In genomic region chr3R:31776583-31777362, dm6 we compare ENCODE assay signal across 1 fruit fly cellular context.
TF ChIP-seq lines count a peak whose summit lies in the region.

TSS of gene CG2126 (minus strand) at chr3R:31776652.
TSS of gene faf (plus strand) at chr3R:31777020.

TF ChIP-seq in whole organism, embryonic, 481 proteins besides CTCF, POLR2A, EP300 and RAD21 (continued from another document and continues in another):
- TF ChIP-seq CoRest (tag; optimal IDR thresholded peaks at IDR 0.05; lab: Kevin White, UChicago) (peak; percentile 86), z (GFP tag; IDR thresholded peaks at IDR 0.05; lab: Robert Waterston, UW) (no peak), sens-2 (GFP tag; IDR thresholded peaks at IDR 0.05; lab: Robert Waterston, UW) (0 out of 2 replicates have a peak, but pooled peaks have one; percentile 51), D19A (tag; optimal IDR thresholded peaks at IDR 0.05; lab: Kevin White, UChicago) (no peak), Awh (GFP tag; IDR thresholded peaks at IDR 0.05; lab: Robert Waterston, UW) (0 out of 2 replicates have a peak, but pooled peaks have one; percentile 48), Hmx (GFP tag; optimal IDR thresholded peaks at IDR 0.05; lab: Kevin White, UChicago) (no peak), CG3407 (GFP tag; optimal IDR thresholded peaks at IDR 0.05; lab: Kevin White, UChicago) (peak; percentile 65), NfI (GFP tag; optimal IDR thresholded peaks at IDR 0.05; lab: Kevin White, UChicago) (peak; percentile 78), YL-1 (GFP tag; optimal IDR thresholded peaks at IDR 0.05; lab: Kevin White, UChicago) (peak; percentile 12), cg (GFP tag; optimal IDR thresholded peaks at IDR 0.05; lab: Kevin White, UChicago) (no peak), tio (GFP tag; optimal IDR thresholded peaks at IDR 0.05; lab: Kevin White, UChicago) (no peak), Aef1 (GFP tag; IDR thresholded peaks at IDR 0.05; lab: Robert Waterston, UW) (peak; percentile 61; the same call in 2 of the 3 replicates), Hand (GFP tag; optimal IDR thresholded peaks at IDR 0.05; lab: Kevin White, UChicago) (peak; percentile 23), sna (GFP tag; IDR thresholded peaks at IDR 0.05; lab: Robert Waterston, UW; ENCODE audit: partially characterized antibody) (no peak), CG12155 (GFP tag; optimal IDR thresholded peaks at IDR 0.05; lab: Kevin White, UChicago) (peak; percentile 75), Scr (GFP tag; IDR thresholded peaks at IDR 0.05; lab: Robert Waterston, UW; ENCODE audit: partially characterized antibody) (peak; percentile 59), crc (GFP tag; optimal IDR thresholded peaks at IDR 0.05; lab: Kevin White, UChicago) (no peak), CG9727 (GFP tag; optimal IDR thresholded peaks at IDR 0.05; lab: Kevin White, UChicago) (peak; percentile 80), Dad (GFP tag; optimal IDR thresholded peaks at IDR 0.05; lab: Kevin White, UChicago) (peak; percentile 5), amos (GFP tag; IDR thresholded peaks at IDR 0.05; lab: Robert Waterston, UW; ENCODE audit: partially characterized antibody) (peak; percentile 44; the same call in 1 of the 2 replicates), CG15601 (tag; optimal IDR thresholded peaks at IDR 0.05; lab: Kevin White, UChicago) (peak; percentile 74), sim (GFP tag; IDR thresholded peaks at IDR 0.05; lab: Robert Waterston, UW) (0 out of 2 replicates have a peak, but pooled peaks have one; percentile 7), CG10267 (tag; optimal IDR thresholded peaks at IDR 0.05; lab: Kevin White, UChicago) (peak; percentile 80), CG6254 (GFP tag; optimal IDR thresholded peaks at IDR 0.05; lab: Kevin White, UChicago) (peak; percentile 26), CG2116 (GFP tag; optimal IDR thresholded peaks at IDR 0.05; lab: Kevin White, UChicago) (peak; percentile 75), CG12104 (GFP tag; optimal IDR thresholded peaks at IDR 0.05; lab: Kevin White, UChicago) (peak; percentile 75), zen2 (GFP tag; IDR thresholded peaks at IDR 0.05; lab: Robert Waterston, UW; ENCODE audit: partially characterized antibody) (no peak), Dp (GFP tag; optimal IDR thresholded peaks at IDR 0.05; lab: Kevin White, UChicago) (peak; percentile 44), CG9876 (GFP tag; optimal IDR thresholded peaks at IDR 0.05; lab: Kevin White, UChicago) (peak; percentile 12), Mrtf (GFP tag; IDR thresholded peaks at IDR 0.05; lab: Robert Waterston, UW) (peak; percentile 47; the same call in 1 of the 3 replicates), Sox102F (GFP tag; optimal IDR thresholded peaks at IDR 0.05; lab: Kevin White, UChicago) (peak; percentile 82), Nf-YB (GFP tag; optimal IDR thresholded peaks at IDR 0.05; lab: Kevin White, UChicago) (peak; percentile 66), CG2120 (GFP tag; optimal IDR thresholded peaks at IDR 0.05; lab: Kevin White, UChicago) (peak; percentile 77), hbn (GFP tag; IDR thresholded peaks at IDR 0.05; lab: Robert Waterston, UW; ENCODE audit: partially characterized antibody) (no peak; the same call in 1 of the 2 replicates), CG9932 (GFP tag; IDR thresholded peaks at IDR 0.05; lab: Robert Waterston, UW) (peak; percentile 87), CG30431 (GFP tag; optimal IDR thresholded peaks at IDR 0.05; lab: Kevin White, UChicago) (peak; percentile 25), Bdp1 (GFP tag; optimal IDR thresholded peaks at IDR 0.05; lab: Kevin White, UChicago) (peak; percentile 46), CG11560 (tag; IDR thresholded peaks at IDR 0.05; lab: Robert Waterston, UW) (0 out of 3 replicates have a peak, but pooled peaks have one; percentile 34), CG34224 (GFP tag; IDR thresholded peaks at IDR 0.05; lab: Robert Waterston, UW; ENCODE audit: partially characterized antibody) (peak; percentile 51; the same call in 2 of the 3 replicates), CG17568 (GFP tag; optimal IDR thresholded peaks at IDR 0.05; lab: Kevin White, UChicago) (no peak), CG31224 (GFP tag; IDR thresholded peaks at IDR 0.05; lab: Robert Waterston, UW) (peak; percentile 51; the same call in 1 of the 2 replicates), salm (tag; optimal IDR thresholded peaks at IDR 0.05; lab: Kevin White, UChicago) (peak; percentile 29), CkIIα-i1 (GFP tag; IDR thresholded peaks at IDR 0.05; lab: Robert Waterston, UW) (no peak), Lim3 (GFP tag; IDR thresholded peaks at IDR 0.05; lab: Robert Waterston, UW) (no peak), CG7987 (GFP tag; optimal IDR thresholded peaks at IDR 0.05; lab: Kevin White, UChicago) (peak; percentile 36), fd102C (GFP tag; optimal IDR thresholded peaks at IDR 0.05; lab: Kevin White, UChicago) (no peak), Hr78 (GFP tag; optimal IDR thresholded peaks at IDR 0.05; lab: Kevin White, UChicago) (no peak), Antp (GFP tag; optimal IDR thresholded peaks at IDR 0.05; lab: Kevin White, UChicago) (peak; percentile 58), nerfin-1 (tag; optimal IDR thresholded peaks at IDR 0.05; lab: Kevin White, UChicago) (peak; percentile 45), kay (GFP tag; optimal IDR thresholded peaks at IDR 0.05; lab: Kevin White, UChicago) (peak; percentile 75), ap (GFP tag; IDR thresholded peaks at IDR 0.05; lab: Robert Waterston, UW) (no peak), Bteb2 (GFP tag; optimal IDR thresholded peaks at IDR 0.05; lab: Kevin White, UChicago) (peak; percentile 41), CG12299 (tag; optimal IDR thresholded peaks at IDR 0.05; lab: Kevin White, UChicago) (peak; percentile 70), ken (GFP tag; IDR thresholded peaks at IDR 0.05; lab: Robert Waterston, UW) (peak; percentile 65; the same call in 1 of the 3 replicates), Dip2 (GFP tag; IDR thresholded peaks at IDR 0.05; lab: Robert Waterston, UW) (no peak), so (GFP tag; IDR thresholded peaks at IDR 0.05; lab: Robert Waterston, UW) (peak; percentile 37; the same call in 1 of the 3 replicates), MBD-R2 (GFP tag; IDR thresholded peaks at IDR 0.05; lab: Robert Waterston, UW) (peak; percentile 29), Sox100B (GFP tag; optimal IDR thresholded peaks at IDR 0.05; lab: Kevin White, UChicago) (peak; percentile 78), tgo (GFP tag; IDR thresholded peaks at IDR 0.05; lab: Robert Waterston, UW) (peak; percentile 75), gem (tag; optimal IDR thresholded peaks at IDR 0.05; lab: Kevin White, UChicago) (peak; percentile 91), wor (GFP tag; IDR thresholded peaks at IDR 0.05; lab: Robert Waterston, UW) (peak; percentile 41; the same call in 1 of the 2 replicates), MTF-1 (GFP tag; optimal IDR thresholded peaks at IDR 0.05; lab: Kevin White, UChicago; ENCODE audit: borderline replicate concordance) (no peak), mld (GFP tag; IDR thresholded peaks at IDR 0.05; lab: Robert Waterston, UW; ENCODE audit: partially characterized antibody) (no peak), kni (GFP tag; optimal IDR thresholded peaks at IDR 0.05; lab: Kevin White, UChicago) (peak; percentile 56), klu (GFP tag; IDR thresholded peaks at IDR 0.05; lab: Robert Waterston, UW) (peak; percentile 63; the same call in 1 of the 2 replicates), bbx (GFP tag; IDR thresholded peaks at IDR 0.05; lab: Robert Waterston, UW; ENCODE audit: partially characterized antibody) (peak; percentile 26; the same call in 1 of the 2 replicates), her (GFP tag; optimal IDR thresholded peaks at IDR 0.05; lab: Kevin White, UChicago) (peak; percentile 38), CG10654 (GFP tag; optimal IDR thresholded peaks at IDR 0.05; lab: Kevin White, UChicago) (peak; percentile 63), CG31365 (tag; optimal IDR thresholded peaks at IDR 0.05; lab: Kevin White, UChicago) (no peak), CG6813 (GFP tag; optimal IDR thresholded peaks at IDR 0.05; lab: Kevin White, UChicago) (peak; percentile 14), E2f2 (GFP tag; IDR thresholded peaks at IDR 0.05; lab: Robert Waterston, UW) (peak; percentile 51), Six4 (GFP tag; optimal IDR thresholded peaks at IDR 0.05; lab: Kevin White, UChicago) (peak; percentile 70), chm (GFP tag; IDR thresholded peaks at IDR 0.05; lab: Robert Waterston, UW) (peak; percentile 51; the same call in 1 of the 2 replicates), CG6175 (GFP tag; IDR thresholded peaks at IDR 0.05; lab: Robert Waterston, UW) (0 out of 3 replicates have a peak, but pooled peaks have one; percentile 50), dpn (GFP tag; optimal IDR thresholded peaks at IDR 0.05; lab: Kevin White, UChicago) (peak; percentile 64 to 85), Hr3 (GFP tag; optimal IDR thresholded peaks at IDR 0.05; lab: Kevin White, UChicago) (peak; percentile 78), sima (GFP tag; optimal IDR thresholded peaks at IDR 0.05; lab: Kevin White, UChicago) (no peak), br (optimal IDR thresholded peaks at IDR 0.05; lab: Kevin White, UChicago) (no peak), ara (GFP tag; IDR thresholded peaks at IDR 0.05; lab: Robert Waterston, UW) (peak; percentile 62; the same call in 1 of the 2 replicates), maf-S (GFP tag; optimal IDR thresholded peaks at IDR 0.05; lab: Kevin White, UChicago) (peak; percentile 27), unc-4 (GFP tag; IDR thresholded peaks at IDR 0.05; lab: Robert Waterston, UW; ENCODE audit: partially characterized antibody) (peak; percentile 50; the same call in 1 of the 2 replicates), CG15011 (GFP tag; optimal IDR thresholded peaks at IDR 0.05; lab: Kevin White, UChicago) (peak; percentile 59), CG32532 (GFP tag; IDR thresholded peaks at IDR 0.05; lab: Robert Waterston, UW) (peak; percentile 82), lov (optimal IDR thresholded peaks at IDR 0.05; lab: Kevin White, UChicago) (no peak), lov (GFP tag; IDR thresholded peaks at IDR 0.05; lab: Robert Waterston, UW) (0 out of 3 replicates have a peak, but pooled peaks have one; percentile 41), ab (GFP tag; optimal IDR thresholded peaks at IDR 0.05; lab: Kevin White, UChicago) (no peak), twi (tag; optimal IDR thresholded peaks at IDR 0.05; lab: Kevin White, UChicago) (peak; percentile 58), Spps (tag; optimal IDR thresholded peaks at IDR 0.05; lab: Kevin White, UChicago) (peak; percentile 25), CG17612 (GFP tag; IDR thresholded peaks at IDR 0.05; lab: Robert Waterston, UW) (no peak; the same call in 1 of the 2 replicates), Myb (GFP tag; optimal IDR thresholded peaks at IDR 0.05; lab: Kevin White, UChicago) (peak; percentile 7), cwo (GFP tag; optimal IDR thresholded peaks at IDR 0.05; lab: Kevin White, UChicago) (peak; percentile 52), nom (GFP tag; optimal IDR thresholded peaks at IDR 0.05; lab: Kevin White, UChicago) (peak; percentile 13), Taf1 (GFP tag; IDR thresholded peaks at IDR 0.05; lab: Robert Waterston, UW) (peak; percentile 57), ranshi (GFP tag; IDR thresholded peaks at IDR 0.05; lab: Robert Waterston, UW) (peak; percentile 73), pho (GFP tag; optimal IDR thresholded peaks at IDR 0.05; lab: Kevin White, UChicago) (peak; percentile 65), cato (GFP tag; optimal IDR thresholded peaks at IDR 0.05; lab: Kevin White, UChicago; ENCODE audit: borderline replicate concordance) (peak; percentile 60), Asciz (GFP tag; optimal IDR thresholded peaks at IDR 0.05; lab: Kevin White, UChicago) (no peak), Ssrp (tag; optimal IDR thresholded peaks at IDR 0.05; lab: Kevin White, UChicago) (peak; percentile 80), Kr (GFP tag; optimal IDR thresholded peaks at IDR 0.05; lab: Kevin White, UChicago) (no peak), Hmr (GFP tag; optimal IDR thresholded peaks at IDR 0.05; lab: Kevin White, UChicago) (peak; percentile 77), B-H2 (GFP tag; optimal IDR thresholded peaks at IDR 0.05; lab: Kevin White, UChicago) (peak; percentile 84), CG13296 (GFP tag; optimal IDR thresholded peaks at IDR 0.05; lab: Kevin White, UChicago) (peak; percentile 76), CG13424 (tag; optimal IDR thresholded peaks at IDR 0.05; lab: Kevin White, UChicago) (peak; percentile 87), Dek (tag; optimal IDR thresholded peaks at IDR 0.05; lab: Kevin White, UChicago) (peak; percentile 79), croc (GFP tag; conservative IDR thresholded peaks at IDR 0.05; lab: Robert Waterston, UW) (0 out of 3 replicates have a peak, but pooled peaks have one; percentile 35), Stat92E (GFP tag; optimal IDR thresholded peaks at IDR 0.05; lab: Kevin White, UChicago) (no peak), ewg (GFP tag; optimal IDR thresholded peaks at IDR 0.05; lab: Kevin White, UChicago) (peak; percentile 56), TFAM (GFP tag; optimal IDR thresholded peaks at IDR 0.05; lab: Kevin White, UChicago) (no peak), bowl (GFP tag; IDR thresholded peaks at IDR 0.05; lab: Robert Waterston, UW) (0 out of 2 replicates have a peak, but pooled peaks have one; percentile 32), HLH3B (GFP tag; IDR thresholded peaks at IDR 0.05; lab: Robert Waterston, UW) (peak; percentile 60; the same call in 1 of the 2 replicates), ham (GFP tag; IDR thresholded peaks at IDR 0.05; lab: Robert Waterston, UW) (no peak), CG1233 (GFP tag; optimal IDR thresholded peaks at IDR 0.05; lab: Kevin White, UChicago) (peak; percentile 71), dati (GFP tag; IDR thresholded peaks at IDR 0.05; lab: Robert Waterston, UW) (no peak), slou (GFP tag; optimal IDR thresholded peaks at IDR 0.05; lab: Kevin White, UChicago) (peak; percentile 16), crp (GFP tag; optimal IDR thresholded peaks at IDR 0.05; lab: Kevin White, UChicago) (peak in 1 of 2 experiments; percentile 41), cad (GFP tag; optimal IDR thresholded peaks at IDR 0.05; lab: Kevin White, UChicago) (no peak), CrebB (tag; optimal IDR thresholded peaks at IDR 0.05; lab: Kevin White, UChicago) (no peak), CG1529 (GFP tag; optimal IDR thresholded peaks at IDR 0.05; lab: Kevin White, UChicago) (peak; percentile 45), wdn (GFP tag; IDR thresholded peaks at IDR 0.05; lab: Robert Waterston, UW) (peak; percentile 71), CG10959 (GFP tag; IDR thresholded peaks at IDR 0.05; lab: Robert Waterston, UW) (no peak), CG17829 (tag; optimal IDR thresholded peaks at IDR 0.05; lab: Kevin White, UChicago) (peak; percentile 89), CG6765 (GFP tag; optimal IDR thresholded peaks at IDR 0.05; lab: Kevin White, UChicago) (peak; percentile 13), CG8765 (GFP tag; IDR thresholded peaks at IDR 0.05; lab: Robert Waterston, UW) (peak; percentile 46; the same call in 1 of the 2 replicates), C15 (GFP tag; IDR thresholded peaks at IDR 0.05; lab: Robert Waterston, UW) (0 out of 3 replicates have a peak, but pooled peaks have one; percentile 65), tap (tag; optimal IDR thresholded peaks at IDR 0.05; lab: Kevin White, UChicago) (no peak)
